Worm (Caenorhabditis elegans) whole organism, L4 larva: ENCODE measurements around the gene pals-31.

Source experiments
- D1046.2 ChIP-seq: fragments of 200-800 bp; sonication (Bioruptor generic); IDR thresholded peaks from 2 replicates; pipeline ENCODE4 v1.3.6; 2022; ENCODE audit warnings: missing genetic modification characterization, missing compliant biosample characterization
- F44E2.7 ChIP-seq: fragments of 200-800 bp; sonication (Bioruptor generic); IDR thresholded peaks from 2 replicates; pipeline ENCODE4 v2.1.2; 2022; ENCODE audit warnings: missing genetic modification characterization, missing compliant biosample characterization
- F49E8.2 ChIP-seq: sonication (generic microtip); optimal IDR thresholded peaks from 2 replicates; lab custom pipeline; 2016; ENCODE audit warnings: missing compliant biosample characterization, mild to moderate bottlenecking, missing genetic modification characterization, borderline replicate concordance
- T20F7.1 ChIP-seq: fragments of 200-800 bp; sonication (Bioruptor generic); optimal IDR thresholded peaks from 2 replicates; lab custom pipeline; 2018; ENCODE audit warnings: mild to moderate bottlenecking, missing genetic modification characterization, missing compliant biosample characterization
- T26A8.4 ChIP-seq: fragments of 200-800 bp; sonication (Bioruptor generic); IDR thresholded peaks from 2 replicates; pipeline ENCODE4 v1.3.6; 2022; ENCODE audit warnings: missing genetic modification characterization, missing compliant biosample characterization
- Y48G9A.11 ChIP-seq: fragments of 200-800 bp; sonication (Bioruptor generic); IDR thresholded peaks from 2 replicates; pipeline ENCODE4 v1.3.6; 2022; ENCODE audit warnings: missing genetic modification reagents, missing genetic modification characterization, missing compliant biosample characterization
- Y5F2A.4 ChIP-seq: fragments of 200-800 bp; sonication (Bioruptor generic); optimal IDR thresholded peaks from 2 replicates; lab custom pipeline; 2018; ENCODE audit warnings: mild to moderate bottlenecking, missing genetic modification characterization, missing compliant biosample characterization
- ZK337.2 ChIP-seq: fragments of 200-800 bp; sonication (Bioruptor generic); IDR thresholded peaks from 2 replicates; pipeline ENCODE4 v1.3.6; 2022; ENCODE audit warnings: missing genetic modification reagents, missing genetic modification characterization, missing compliant biosample characterization
- ZK546.5 ChIP-seq, 2 experiments: sonication (generic microtip); optimal IDR thresholded peaks; 2 replicates each; lab custom pipeline; 2017; ENCODE audit warnings: missing biosample characterization in 2 of 2, missing genetic modification characterization in 2 of 2
- ama-1 ChIP-seq: fragments of 150-350 bp; optimal IDR thresholded peaks from 2 replicates; lab custom pipeline; 2014; ENCODE audit warnings: inconsistent platforms, mixed read lengths
- ceh-20 ChIP-seq: fragments of 200-800 bp; sonication (Bioruptor generic); IDR thresholded peaks from 2 replicates; pipeline ENCODE4 v1.3.6; 2022; ENCODE audit warnings: missing genetic modification reagents, missing genetic modification characterization, missing compliant biosample characterization
- ceh-28 ChIP-seq: fragments of 150-350 bp; optimal IDR thresholded peaks from 2 replicates; lab custom pipeline; 2014; ENCODE audit warnings: missing biosample characterization, missing genetic modification reagents, missing genetic modification characterization
- ceh-44 ChIP-seq: fragments of 200-800 bp; sonication (Bioruptor generic); IDR thresholded peaks from 2 replicates; pipeline ENCODE4 v1.3.6; 2022; ENCODE audit warnings: missing genetic modification reagents, missing genetic modification characterization, missing compliant biosample characterization
- cey-2 ChIP-seq: sonication (generic microtip); optimal IDR thresholded peaks from 3 replicates; lab custom pipeline; 2017; ENCODE audit warnings: missing genetic modification characterization, mild to moderate bottlenecking, missing compliant biosample characterization, antibody characterized with exemption, borderline replicate concordance; ENCODE audit not compliant: insufficient read depth
- ctbp-1 ChIP-seq: fragments of 200-800 bp; sonication (Bioruptor generic); IDR thresholded peaks from 2 replicates; pipeline ENCODE4 v1.3.6; 2022; ENCODE audit warnings: missing genetic modification reagents, missing genetic modification characterization, missing compliant biosample characterization
- daf-12 ChIP-seq: fragments of 150-350 bp; optimal IDR thresholded peaks from 2 replicates; lab custom pipeline; 2014; ENCODE audit warnings: missing biosample characterization, missing genetic modification reagents, missing genetic modification characterization
- dmd-6 ChIP-seq: fragments of 200-800 bp; sonication (Bioruptor generic); IDR thresholded peaks from 2 replicates; pipeline ENCODE4 v1.3.6; 2022; ENCODE audit warnings: missing genetic modification reagents, missing genetic modification characterization, missing compliant biosample characterization
- dmd-8 ChIP-seq: fragments of 200-800 bp; sonication (Bioruptor generic); IDR thresholded peaks from 2 replicates; pipeline ENCODE4 v1.3.6; 2022; ENCODE audit warnings: missing genetic modification characterization, missing compliant biosample characterization
- duxl-1 ChIP-seq: sonication (generic microtip); optimal IDR thresholded peaks from 2 replicates; lab custom pipeline; 2016; ENCODE audit warnings: mild to moderate bottlenecking, missing genetic modification characterization, moderate library complexity, missing compliant biosample characterization; ENCODE audit not compliant: poor library complexity
- egl-43 ChIP-seq: fragments of 200-800 bp; sonication (Bioruptor generic); IDR thresholded peaks from 2 replicates; pipeline ENCODE4 v1.3.6; 2022; ENCODE audit warnings: missing genetic modification reagents, missing genetic modification characterization, missing compliant biosample characterization
- fkh-10 ChIP-seq: fragments of 150-350 bp; optimal IDR thresholded peaks from 2 replicates; lab custom pipeline; 2014; ENCODE audit warnings: missing biosample characterization, missing genetic modification reagents, missing genetic modification characterization
- gei-8 ChIP-seq: fragments of 200-800 bp; sonication (Bioruptor generic); optimal IDR thresholded peaks from 2 replicates; lab custom pipeline; 2018; ENCODE audit warnings: mild to moderate bottlenecking, missing genetic modification characterization, missing compliant biosample characterization
- lin-1 ChIP-seq: fragments of 200-800 bp; sonication (Bioruptor generic); IDR thresholded peaks from 2 replicates; pipeline ENCODE4 v1.3.6; 2022; ENCODE audit warnings: missing genetic modification reagents, missing genetic modification characterization, missing compliant biosample characterization
- lin-29 ChIP-seq: fragments of 200-800 bp; sonication (Bioruptor generic); IDR thresholded peaks from 2 replicates; pipeline ENCODE4 v1.3.6; 2022; ENCODE audit warnings: missing genetic modification reagents, missing genetic modification characterization, missing compliant biosample characterization
- lin-38 ChIP-seq: fragments of 200-800 bp; sonication (Bioruptor generic); IDR thresholded peaks from 2 replicates; pipeline ENCODE4 v1.3.6; 2022; ENCODE audit warnings: missing genetic modification reagents, missing genetic modification characterization, missing compliant biosample characterization
- lsy-2 ChIP-seq, 2 experiments: fragments of 150-350 bp in 1 of 2; sonication (generic microtip) in 1 of 2; optimal IDR thresholded peaks; 2 replicates each; lab custom pipeline; 2014 to 2017; ENCODE audit warnings: missing biosample characterization in 2 of 2, missing genetic modification characterization in 2 of 2
- madf-9 ChIP-seq: fragments of 200-800 bp; sonication (Bioruptor generic); conservative IDR thresholded peaks from 2 replicates; pipeline ENCODE4 v1.3.6; 2022; ENCODE audit warnings: missing genetic modification reagents, missing genetic modification characterization, missing compliant biosample characterization
- mdl-1 ChIP-seq, 2 experiments: fragments of 150-350 bp in 1 of 2; sonication (generic microtip) in 1 of 2; optimal IDR thresholded peaks; 2 replicates each; lab custom pipeline; 2014 to 2017; ENCODE audit warnings: missing biosample characterization in 2 of 2, missing genetic modification characterization in 2 of 2
- mdt-29 ChIP-seq: fragments of 200-800 bp; sonication (Bioruptor generic); IDR thresholded peaks from 2 replicates; pipeline ENCODE4 v1.3.6; 2022; ENCODE audit warnings: missing genetic modification reagents, missing genetic modification characterization, missing compliant biosample characterization
- mep-1 ChIP-seq: fragments of 150-350 bp; sonication (generic microtip); optimal IDR thresholded peaks from 3 replicates; lab custom pipeline; 2014; ENCODE audit warnings: missing biosample characterization, missing genetic modification characterization
- mes-2 ChIP-seq: sonication (generic microtip); optimal IDR thresholded peaks from 2 replicates; lab custom pipeline; 2016; ENCODE audit warnings: missing genotype, mild to moderate bottlenecking, missing genetic modification characterization, missing compliant biosample characterization; ENCODE audit not compliant: poor library complexity, severe bottlenecking
- mxl-2 ChIP-seq: fragments of 200-800 bp; sonication (Bioruptor generic); conservative IDR thresholded peaks from 2 replicates; pipeline ENCODE4 v1.3.6; 2022; ENCODE audit warnings: missing genetic modification reagents, missing genetic modification characterization, missing compliant biosample characterization
- nhr-11 ChIP-seq: fragments of 150-350 bp; optimal IDR thresholded peaks from 2 replicates; lab custom pipeline; 2014; ENCODE audit warnings: missing biosample characterization, missing genetic modification characterization
- nhr-111 ChIP-seq: fragments of 200-800 bp; sonication (Bioruptor generic); optimal IDR thresholded peaks from 2 replicates; lab custom pipeline; 2018; ENCODE audit warnings: mild to moderate bottlenecking, missing genetic modification characterization, missing compliant biosample characterization
- nhr-237 ChIP-seq: sonication (generic microtip); optimal IDR thresholded peaks from 2 replicates; lab custom pipeline; 2017; ENCODE audit warnings: missing biosample characterization, missing genetic modification characterization
- nhr-28 ChIP-seq: fragments of 150-350 bp; optimal IDR thresholded peaks from 2 replicates; lab custom pipeline; 2014; ENCODE audit warnings: missing biosample characterization, missing genetic modification characterization
- nhr-42 ChIP-seq: fragments of 200-800 bp; sonication (Bioruptor generic); IDR thresholded peaks from 2 replicates; pipeline ENCODE4 v1.3.6; 2022; ENCODE audit warnings: missing genetic modification characterization, missing compliant biosample characterization
- nhr-6 ChIP-seq: fragments of 150-350 bp; optimal IDR thresholded peaks from 2 replicates; lab custom pipeline; 2014; ENCODE audit warnings: missing biosample characterization, missing genetic modification characterization
- nhr-76 ChIP-seq: fragments of 150-350 bp; optimal IDR thresholded peaks from 2 replicates; lab custom pipeline; 2014; ENCODE audit warnings: missing biosample characterization, missing genetic modification characterization
- nhr-77 ChIP-seq: fragments of 150-350 bp; optimal IDR thresholded peaks from 2 replicates; lab custom pipeline; 2014; ENCODE audit warnings: missing biosample characterization, missing genetic modification characterization
- php-3 ChIP-seq: fragments of 200-800 bp; sonication (Bioruptor generic); IDR thresholded peaks from 2 replicates; pipeline ENCODE4 v1.3.6; 2022; ENCODE audit warnings: missing genetic modification reagents, missing genetic modification characterization, missing compliant biosample characterization
- rbr-2 ChIP-seq: sonication (generic microtip); optimal IDR thresholded peaks from 2 replicates; lab custom pipeline; 2016; ENCODE audit warnings: missing genotype, missing genetic modification characterization, missing compliant biosample characterization
- spr-1 ChIP-seq: sonication (generic microtip); optimal IDR thresholded peaks from 2 replicates; lab custom pipeline; 2016; ENCODE audit warnings: mild to moderate bottlenecking, missing genetic modification characterization, missing compliant biosample characterization
- tag-97 ChIP-seq: fragments of 200-800 bp; sonication (Bioruptor generic); IDR thresholded peaks from 2 replicates; pipeline ENCODE4 v1.3.6; 2022; ENCODE audit warnings: missing genetic modification characterization, missing compliant biosample characterization
- unc-130 ChIP-seq: sonication (generic microtip); optimal IDR thresholded peaks from 2 replicates; lab custom pipeline; 2016; ENCODE audit warnings: missing genetic modification reagents, missing genetic modification characterization, missing compliant biosample characterization
- unc-62 ChIP-seq, 3 experiments: fragments of 150-350 bp in 1 of 3; sonication (generic microtip); optimal IDR thresholded peaks in 2 of 3; peaks in 1 of 3; 1 replicate in 1 of 3; 2 replicates in 2 of 3; lab custom pipeline; 2014 to 2017; ENCODE audit warnings: missing biosample characterization in 3 of 3, missing genetic modification characterization in 3 of 3, missing genetic modification reagents in 3 of 3, missing genotype in 1 of 3
- zip-2 ChIP-seq: fragments of 150-350 bp; optimal IDR thresholded peaks from 2 replicates; lab custom pipeline; 2014; ENCODE audit warnings: missing biosample characterization, missing genetic modification characterization
- ztf-7 ChIP-seq: fragments of 150-350 bp; optimal IDR thresholded peaks from 2 replicates; lab custom pipeline; 2014; ENCODE audit warnings: missing biosample characterization, missing genetic modification characterization

pals-31 gene

DNA sequence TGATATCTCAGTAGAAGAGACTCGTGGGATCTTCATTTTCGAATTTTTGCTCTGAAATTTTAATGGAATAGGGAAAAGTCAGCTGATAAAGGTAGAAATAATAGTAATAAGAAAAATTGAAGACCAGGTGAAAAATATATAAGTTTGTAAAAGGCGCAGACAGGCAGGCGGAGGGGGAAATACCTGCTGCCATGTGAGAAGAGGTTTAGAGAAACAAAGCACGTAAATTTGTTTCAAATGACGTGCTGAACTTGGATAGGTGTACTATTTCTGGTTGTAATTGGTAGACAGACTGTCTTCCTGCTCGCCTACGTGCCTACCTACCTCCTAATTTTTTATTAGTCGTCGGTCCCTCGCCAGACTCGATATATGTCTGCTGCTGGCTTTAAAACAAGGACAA, 31.1 kb downstream of the pals-31 start, which contains the start of gene nhr-180 (continued):
- no peak for TF ChIP-seq mxl-2
- peak; percentile 58 for TF ChIP-seq duxl-1 (tag; lab: Kevin White, UChicago)
- no peak for TF ChIP-seq ceh-20 (GFP tag; lab: Robert Waterston, UW)
- peak; percentile 6 for TF ChIP-seq nhr-77
- TF ChIP-seq T26A8.4 (GFP tag; lab: Robert Waterston, UW) = no peak
- no peak for TF ChIP-seq nhr-76
- no peak for TF ChIP-seq unc-130
- no peak for TF ChIP-seq lsy-2 (tag; optimal IDR thresholded peaks at IDR 0.05; lab: Kevin White, UChicago)
- TF ChIP-seq D1046.2 (GFP tag; lab: Robert Waterston, UW) = no peak
- no peak for TF ChIP-seq lin-29
- TF ChIP-seq nhr-28 (tag; lab: Kevin White, UChicago) = peak; percentile 39
- TF ChIP-seq ztf-7 (tag; lab: Kevin White, UChicago) = no peak
- TF ChIP-seq spr-1 (tag; lab: Kevin White, UChicago) = no peak
- no peak for TF ChIP-seq lin-1 (GFP tag; lab: Robert Waterston, UW)
- no peak for TF ChIP-seq rbr-2
- no peak for TF ChIP-seq T20F7.1 (GFP tag; lab: Kevin White, UChicago)
- peak; percentile 61; the same call in 1 of the 2 replicates for TF ChIP-seq dmd-6 (GFP tag; lab: Robert Waterston, UW)
- TF ChIP-seq ZK337.2 (GFP tag; lab: Robert Waterston, UW) = no peak
- no peak for TF ChIP-seq ceh-28 (tag; lab: Kevin White, UChicago)

DNA sequence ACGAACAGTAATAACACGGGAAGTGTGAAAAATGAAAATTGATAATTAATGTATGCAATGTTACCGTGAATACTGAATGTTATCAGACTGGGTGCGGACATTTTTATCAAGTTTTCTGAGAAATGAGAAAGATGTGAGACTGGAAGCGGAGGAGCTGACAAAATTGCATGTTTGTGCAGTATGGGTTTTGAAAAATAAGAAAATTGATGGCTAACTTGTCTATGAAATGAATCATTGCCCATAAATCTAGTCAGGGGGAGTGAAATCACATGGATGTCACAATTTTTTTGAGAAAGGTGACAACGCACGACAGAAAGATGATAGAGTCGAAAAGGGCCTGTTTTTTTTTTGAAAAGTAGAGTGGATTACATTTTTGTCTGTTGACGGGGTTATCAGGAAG, 35.0 kb downstream of the pals-31 start, which contains the start of gene sru-24:
Gene sru-24 (minus strand): TSS at position 101 of the 400 bp plus-strand sequence.
- TF ChIP-seq fkh-10 = no peak
- no peak for TF ChIP-seq mdl-1 (tag; optimal IDR thresholded peaks at IDR 0.05; lab: Kevin White, UChicago)
- no peak for TF ChIP-seq madf-9 (GFP tag; lab: Robert Waterston, UW)
- no peak for TF ChIP-seq cey-2 (tag; lab: Kevin White, UChicago)
- no peak for TF ChIP-seq zip-2 (tag; lab: Kevin White, UChicago)
- TF ChIP-seq ZK337.2 (GFP tag; lab: Robert Waterston, UW) = no peak
- TF ChIP-seq gei-8 (GFP tag; lab: Kevin White, UChicago) = no peak
- no peak for TF ChIP-seq F49E8.2 (tag; lab: Kevin White, UChicago)
- no peak for TF ChIP-seq nhr-76
- TF ChIP-seq daf-12 = no peak
- no peak for TF ChIP-seq nhr-237 (tag; lab: Kevin White, UChicago)
- no peak for TF ChIP-seq mdt-29 (GFP tag; lab: Robert Waterston, UW)
- no peak for TF ChIP-seq lin-38 (GFP tag; lab: Robert Waterston, UW)
- no peak for TF ChIP-seq rbr-2
- no peak for TF ChIP-seq mes-2 (tag; lab: Kevin White, UChicago)
- TF ChIP-seq Y5F2A.4 (GFP tag; lab: Kevin White, UChicago) = no peak
- no peak for TF ChIP-seq ztf-7 (tag; lab: Kevin White, UChicago)
- TF ChIP-seq ctbp-1 = no peak
- TF ChIP-seq egl-43 (GFP tag; lab: Robert Waterston, UW) = no peak
- TF ChIP-seq mep-1 (tag; lab: Kevin White, UChicago) = no peak

DNA sequence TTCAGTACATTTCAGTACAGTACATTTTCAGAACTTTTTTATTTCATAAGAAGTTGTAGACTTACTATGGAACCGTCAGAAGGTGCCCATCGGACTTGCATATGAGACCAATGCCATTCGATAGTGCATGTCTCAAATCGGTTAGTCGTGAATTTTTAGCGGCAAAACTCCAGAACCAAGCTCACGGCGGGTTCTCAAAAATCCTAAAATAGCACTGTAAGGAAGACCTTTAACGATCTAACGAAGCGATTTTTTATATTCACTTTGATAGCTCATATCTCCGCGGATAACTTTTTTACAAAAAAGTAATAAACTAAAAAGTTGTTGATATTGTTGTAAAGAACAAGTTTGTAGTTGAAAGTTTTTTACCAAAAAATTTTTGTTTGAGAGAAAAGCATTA, 37.8 kb downstream of the pals-31 start, which contains the start of gene sru-25:
Gene sru-25 (minus strand): TSS at position 101 of the 400 bp plus-strand sequence.
- no peak for TF ChIP-seq nhr-28 (tag; lab: Kevin White, UChicago)
- no peak for TF ChIP-seq daf-12
- no peak for TF ChIP-seq unc-62 (GFP tag; optimal IDR thresholded peaks at IDR 0.05 in 1 of 2; lab: Kevin White, UChicago)
- TF ChIP-seq unc-62 (tag; optimal IDR thresholded peaks at IDR 0.05; lab: Kevin White, UChicago) = no peak
- no peak for TF ChIP-seq ama-1 (lab: Kevin White, UChicago)
- no peak for TF ChIP-seq ceh-44 (GFP tag; lab: Robert Waterston, UW)
- TF ChIP-seq nhr-6 (tag; lab: Kevin White, UChicago) = no peak
- TF ChIP-seq dmd-6 (GFP tag; lab: Robert Waterston, UW) = no peak
- no peak for TF ChIP-seq php-3 (GFP tag; lab: Robert Waterston, UW)
- TF ChIP-seq mep-1 (tag; lab: Kevin White, UChicago) = no peak
- no peak for TF ChIP-seq nhr-11 (tag; lab: Kevin White, UChicago)
- TF ChIP-seq F44E2.7 (GFP tag; lab: Robert Waterston, UW) = no peak
- no peak for TF ChIP-seq nhr-42 (GFP tag; lab: Robert Waterston, UW)
- TF ChIP-seq tag-97 = no peak
- no peak for TF ChIP-seq Y48G9A.11 (GFP tag; lab: Robert Waterston, UW)
- TF ChIP-seq dmd-8 (GFP tag; lab: Robert Waterston, UW) = no peak
- TF ChIP-seq nhr-111 (GFP tag; lab: Kevin White, UChicago) = no peak
- TF ChIP-seq ctbp-1 = no peak
- no peak for TF ChIP-seq ZK337.2 (GFP tag; lab: Robert Waterston, UW)
- no peak for TF ChIP-seq ZK546.5 (tag; optimal IDR thresholded peaks at IDR 0.05; lab: Kevin White, UChicago)
- no peak for TF ChIP-seq fkh-10
